Worm (Caenorhabditis elegans) whole organism, L2 larva: ENCODE measurements around the gene Y10G11A.1.

Experiments
- R02D3.7 ChIP-seq: fragments of 150-350 bp; optimal IDR thresholded peaks from 2 replicates; lab custom pipeline; 2014; ENCODE audit warnings: missing biosample characterization, missing genetic modification characterization
- aly-2 ChIP-seq: fragments of 150-350 bp; optimal IDR thresholded peaks from 2 replicates; lab custom pipeline; 2014; ENCODE audit warnings: missing biosample characterization, missing genetic modification characterization
- elt-3 ChIP-seq: sonication (generic microtip); optimal IDR thresholded peaks from 2 replicates; lab custom pipeline; 2017; ENCODE audit warnings: missing biosample characterization, missing genetic modification characterization
- lin-13 ChIP-seq: fragments of 150-350 bp; optimal IDR thresholded peaks from 2 replicates; lab custom pipeline; 2014; ENCODE audit warnings: missing biosample characterization, missing genetic modification reagents, missing genetic modification characterization
- mdl-1 ChIP-seq, 2 experiments: fragments of 150-350 bp in 1 of 2; sonication (generic microtip) in 1 of 2; optimal IDR thresholded peaks; 2 replicates each; lab custom pipeline; 2017; ENCODE audit warnings: missing biosample characterization in 2 of 2, missing genetic modification characterization in 2 of 2

DNA sequence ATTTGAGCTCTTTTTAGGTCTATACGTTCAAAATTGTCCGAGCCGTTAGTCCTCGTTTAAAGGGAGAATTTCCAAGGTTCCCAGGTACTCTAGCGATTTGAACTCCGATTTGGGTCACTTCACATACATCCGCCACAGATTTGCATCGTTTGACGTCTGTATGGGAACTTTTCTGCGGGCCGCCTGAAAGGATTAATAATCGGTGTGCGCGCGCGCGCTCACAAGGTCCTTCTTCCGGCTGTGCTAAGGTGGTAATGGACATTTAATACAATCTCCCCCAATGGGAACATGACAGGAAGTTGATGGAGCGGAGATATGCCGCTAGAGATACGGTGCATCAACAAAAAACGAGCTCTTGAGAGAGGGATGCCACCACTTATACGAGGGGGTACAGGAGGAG is 16.6 kb upstream of the Y10G11A.1 start:
- no peak for TF ChIP-seq lin-13
- TF ChIP-seq R02D3.7 (tag; lab: Kevin White, UChicago), result no peak
- no peak for TF ChIP-seq elt-3 (tag; lab: Kevin White, UChicago)
- no peak for TF ChIP-seq mdl-1 (tag; optimal IDR thresholded peaks at IDR 0.05; lab: Kevin White, UChicago)
- TF ChIP-seq aly-2 (tag; lab: Kevin White, UChicago), result no peak
